Worm (Caenorhabditis elegans): ENCODE results near the gene frpr-14.

ce11 chrII:624443-624842, 26.3 kb upstream of the frpr-14 start, which contains the start of gene T04B8.5:
- TF ChIP-seq tab-1 (GFP tag; IDR thresholded peaks at IDR 0.05) (no peak), klf-2 (GFP tag; conservative IDR thresholded peaks at IDR 0.05) (no peak), flt-1 (GFP tag; IDR thresholded peaks at IDR 0.05) (no peak), ref-1 (GFP tag; conservative IDR thresholded peaks at IDR 0.05) (no peak), T22C8.4 (GFP tag; IDR thresholded peaks at IDR 0.05) (no peak), cog-1 (tag; optimal IDR thresholded peaks at IDR 0.05) (no peak)
